Worm (Caenorhabditis elegans): ENCODE results near the gene R11D1.7.
A peak's percentile ranks its signal among the peaks of the same experiment; 100 is the strongest.

R11D1.7 gene

ce11 chrV:12679807-12680206 lies 40.0 kb upstream of the R11D1.7 start, which contains the start of gene frpr-15:
TSS of gene frpr-15 (plus strand) at chrV:12680107.
- TF ChIP-seq ztf-11 (tag; optimal IDR thresholded peaks at IDR 0.05) (no peak), mep-1 (tag; optimal IDR thresholded peaks at IDR 0.05) (no peak), nhr-76 (tag; optimal IDR thresholded peaks at IDR 0.05) (no peak)

- TF ChIP-seq nhr-76 (tag; optimal IDR thresholded peaks at IDR 0.05) (no peak), tbx-8 (GFP tag; optimal IDR thresholded peaks at IDR 0.05) (no peak), bed-3 (GFP tag; optimal IDR thresholded peaks at IDR 0.05) (no peak), unc-62 (GFP tag; optimal IDR thresholded peaks at IDR 0.05) (no peak), sptf-1 (tag; optimal IDR thresholded peaks at IDR 0.05) (no peak), nhr-28 (tag; optimal IDR thresholded peaks at IDR 0.05) (no peak), ham-2 (GFP tag; optimal IDR thresholded peaks at IDR 0.05) (no peak), M03D4.4 (tag; optimal IDR thresholded peaks at IDR 0.05) (no peak), ces-1 (GFP tag; optimal IDR thresholded peaks at IDR 0.05) (no peak), unc-39 (tag; optimal IDR thresholded peaks at IDR 0.05) (no peak), flh-1 (GFP tag; optimal IDR thresholded peaks at IDR 0.05) (no peak), lsy-2 (tag; optimal IDR thresholded peaks at IDR 0.05) (no peak), cnd-1 (tag; optimal IDR thresholded peaks at IDR 0.05) (no peak), pha-4 (tag; optimal IDR thresholded peaks at IDR 0.05) (no peak)
Observed at ce11 chrV:12683205-12683604, 36.6 kb upstream of the R11D1.7 start.

- no peak for TF ChIP-seq hlh-1 (tag; optimal IDR thresholded peaks at IDR 0.05)
Observed at ce11 chrV:12695155-12695554, 24.7 kb upstream of the R11D1.7 start, which contains the start of gene parn-1. TSS of gene parn-1 (minus strand) at chrV:12695255.

ce11 chrV:12695968-12696367 lies 23.8 kb upstream of the R11D1.7 start, which contains the start of gene K10C8.4:
TSS of gene K10C8.4 (plus strand) at chrV:12696268.
- TF ChIP-seq ceh-39 (tag; optimal IDR thresholded peaks at IDR 0.05): no peak
- no peak for TF ChIP-seq mep-1 (tag; optimal IDR thresholded peaks at IDR 0.05)
- TF ChIP-seq M03D4.4 (tag; optimal IDR thresholded peaks at IDR 0.05): no peak
- TF ChIP-seq cnd-1 (tag; optimal IDR thresholded peaks at IDR 0.05): no peak
- no peak for TF ChIP-seq ces-1 (GFP tag; optimal IDR thresholded peaks at IDR 0.05)
- no peak for TF ChIP-seq hlh-1 (tag; optimal IDR thresholded peaks at IDR 0.05)
- TF ChIP-seq nhr-12 (tag; optimal IDR thresholded peaks at IDR 0.05): no peak
- TF ChIP-seq mab-5 (tag; optimal IDR thresholded peaks at IDR 0.05): no peak
- TF ChIP-seq tbx-8 (GFP tag; optimal IDR thresholded peaks at IDR 0.05): no peak
- TF ChIP-seq nhr-28 (tag; optimal IDR thresholded peaks at IDR 0.05): no peak
- TF ChIP-seq bed-3 (GFP tag; optimal IDR thresholded peaks at IDR 0.05): no peak
- TF ChIP-seq nhr-237 (tag; optimal IDR thresholded peaks at IDR 0.05): no peak
- no peak for TF ChIP-seq zip-8 (tag; optimal IDR thresholded peaks at IDR 0.05)
- TF ChIP-seq mls-2 (tag; optimal IDR thresholded peaks at IDR 0.05): no peak
- no peak for TF ChIP-seq ham-2 (GFP tag; optimal IDR thresholded peaks at IDR 0.05)
- TF ChIP-seq flh-1 (GFP tag; optimal IDR thresholded peaks at IDR 0.05): no peak
- TF ChIP-seq ceh-83 (GFP tag; optimal IDR thresholded peaks at IDR 0.05): no peak

ce11 chrV:12696790-12697189 lies 23.0 kb upstream of the R11D1.7 start:
- TF ChIP-seq ceh-39 (tag; optimal IDR thresholded peaks at IDR 0.05) (no peak), pha-4 (tag; optimal IDR thresholded peaks at IDR 0.05) (no peak), nhr-28 (tag; optimal IDR thresholded peaks at IDR 0.05) (no peak), flh-1 (GFP tag; optimal IDR thresholded peaks at IDR 0.05) (no peak), lin-32 (GFP tag; optimal IDR thresholded peaks at IDR 0.05) (no peak), bed-3 (GFP tag; optimal IDR thresholded peaks at IDR 0.05) (no peak), cnd-1 (tag; optimal IDR thresholded peaks at IDR 0.05) (no peak), elt-1 (tag; optimal IDR thresholded peaks at IDR 0.05; ENCODE audit: borderline replicate concordance, insufficient read depth) (no peak), snpc-4 (tag; optimal IDR thresholded peaks at IDR 0.05) (no peak), mab-5 (tag; optimal IDR thresholded peaks at IDR 0.05) (no peak), unc-39 (tag; optimal IDR thresholded peaks at IDR 0.05) (no peak), nhr-12 (tag; optimal IDR thresholded peaks at IDR 0.05) (no peak), ces-1 (GFP tag; optimal IDR thresholded peaks at IDR 0.05) (no peak)

- TF ChIP-seq lsy-2 (tag; optimal IDR thresholded peaks at IDR 0.05): no peak
- TF ChIP-seq unc-120 (tag; optimal IDR thresholded peaks at IDR 0.05; ENCODE audit: poor library complexity, severe bottlenecking): peak; percentile 73
Observed at ce11 chrV:12697364-12697901, 22.4 kb upstream of the R11D1.7 start, which contains the start of gene istr-1. TSS of gene istr-1 (plus strand) at chrV:12697858.
